Fruit fly (Drosophila melanogaster): ENCODE measurements around the gene Best1.

The Best1 gene

dm6 chr3R:10139649-10140598 lies 30.4 kb downstream of the Best1 start, which contains the start of gene tws:
TSS of gene tws (minus strand) at chr3R:10139772.
- TF ChIP-seq CG16813 (GFP tag; IDR thresholded peaks at IDR 0.05; ENCODE audit: partially characterized antibody): no peak
- peak; percentile 35; the same call in 1 of the 3 replicates for TF ChIP-seq CG34422 (GFP tag; IDR thresholded peaks at IDR 0.05)
- peak; percentile 0 for TF ChIP-seq CG14710 (tag; optimal IDR thresholded peaks at IDR 0.05)
- TF ChIP-seq Dip2 (GFP tag; IDR thresholded peaks at IDR 0.05): no peak
- no peak for TF ChIP-seq CG11247 (GFP tag; IDR thresholded peaks at IDR 0.05)
- peak; percentile 65 for TF ChIP-seq CG15269 (tag; optimal IDR thresholded peaks at IDR 0.05)
- peak; percentile 3 for TF ChIP-seq shn (GFP tag; optimal IDR thresholded peaks at IDR 0.05)
- TF ChIP-seq maf-S (GFP tag; optimal IDR thresholded peaks at IDR 0.05): peak; percentile 24
- peak; percentile 51 for TF ChIP-seq CHES-1-like (GFP tag; optimal IDR thresholded peaks at IDR 0.05)
- TF ChIP-seq toy (GFP tag; IDR thresholded peaks at IDR 0.05): no peak
- TF ChIP-seq Atf6 (GFP tag; IDR thresholded peaks at IDR 0.05): peak; percentile 74
- TF ChIP-seq mld (GFP tag; IDR thresholded peaks at IDR 0.05; ENCODE audit: partially characterized antibody): no peak
- TF ChIP-seq Drgx (GFP tag; IDR thresholded peaks at IDR 0.05): peak; percentile 39; the same call in 1 of the 2 replicates
- no peak for TF ChIP-seq CG8478 (optimal IDR thresholded peaks at IDR 0.05)
- TF ChIP-seq Lpt (GFP tag; optimal IDR thresholded peaks at IDR 0.05): no peak
- TF ChIP-seq CG7963 (GFP tag; IDR thresholded peaks at IDR 0.05; ENCODE audit: partially characterized antibody): no peak
- TF ChIP-seq aop (GFP tag; IDR thresholded peaks at IDR 0.05): no peak
- peak; percentile 1 for TF ChIP-seq CG10431 (GFP tag; optimal IDR thresholded peaks at IDR 0.05)
- TF ChIP-seq Lim3 (GFP tag; IDR thresholded peaks at IDR 0.05): no peak
- peak; percentile 60 for TF ChIP-seq CG17568 (GFP tag; optimal IDR thresholded peaks at IDR 0.05)
- TF ChIP-seq ken (GFP tag; IDR thresholded peaks at IDR 0.05): no peak
- no peak for TF ChIP-seq Antp (GFP tag; optimal IDR thresholded peaks at IDR 0.05)
- peak; percentile 69 for TF ChIP-seq unpg (GFP tag; optimal IDR thresholded peaks at IDR 0.05)
- TF ChIP-seq NC2α (GFP tag; optimal IDR thresholded peaks at IDR 0.05): no peak
- peak; percentile 71 for TF ChIP-seq Vsx1 (GFP tag; optimal IDR thresholded peaks at IDR 0.05)
- TF ChIP-seq sug (tag; optimal IDR thresholded peaks at IDR 0.05): peak; percentile 74
- TF ChIP-seq pum (GFP tag; optimal IDR thresholded peaks at IDR 0.05): no peak
- TF ChIP-seq hth (optimal IDR thresholded peaks at IDR 0.05): no peak
- TF ChIP-seq sqz (GFP tag; optimal IDR thresholded peaks at IDR 0.05): no peak
- no peak for TF ChIP-seq cato (GFP tag; optimal IDR thresholded peaks at IDR 0.05; ENCODE audit: borderline replicate concordance)
- no peak for TF ChIP-seq Nf-YA (GFP tag; IDR thresholded peaks at IDR 0.05)
- peak; percentile 51 for TF ChIP-seq lmd (GFP tag; IDR thresholded peaks at IDR 0.05)
- peak; percentile 51 for TF ChIP-seq Max (GFP tag; optimal IDR thresholded peaks at IDR 0.05)
- peak; percentile 2 for TF ChIP-seq gcm2 (GFP tag; optimal IDR thresholded peaks at IDR 0.05)
- TF ChIP-seq CG6689 (GFP tag; IDR thresholded peaks at IDR 0.05): no peak
- no peak for TF ChIP-seq fru (optimal IDR thresholded peaks at IDR 0.05)
- TF ChIP-seq vnd (GFP tag; IDR thresholded peaks at IDR 0.05; ENCODE audit: partially characterized antibody): no peak
- peak; percentile 76 for TF ChIP-seq CG7556 (GFP tag; optimal IDR thresholded peaks at IDR 0.05)
- TF ChIP-seq trem (tag; optimal IDR thresholded peaks at IDR 0.05): no peak
- peak; percentile 44 for TF ChIP-seq cwo (GFP tag; optimal IDR thresholded peaks at IDR 0.05)
- TF ChIP-seq ftz-f1 (GFP tag; optimal IDR thresholded peaks at IDR 0.05): peak; percentile 6
- TF ChIP-seq MTF-1 (GFP tag; optimal IDR thresholded peaks at IDR 0.05; ENCODE audit: borderline replicate concordance): peak; percentile 48
- TF ChIP-seq CG1647 (GFP tag; optimal IDR thresholded peaks at IDR 0.05): no peak
- peak; percentile 83 for TF ChIP-seq mirr (GFP tag; optimal IDR thresholded peaks at IDR 0.05)
- peak in 1 of 3 experiments; percentile 47 for TF ChIP-seq lola (GFP tag; optimal IDR thresholded peaks at IDR 0.05)
- TF ChIP-seq CG10979 (tag; optimal IDR thresholded peaks at IDR 0.05): peak; percentile 29
- TF ChIP-seq CG2116 (GFP tag; optimal IDR thresholded peaks at IDR 0.05): no peak
- TF ChIP-seq NK7.1 (GFP tag; optimal IDR thresholded peaks at IDR 0.05): no peak
- TF ChIP-seq CG2678 (tag; optimal IDR thresholded peaks at IDR 0.05): peak; percentile 64
